Worm (Caenorhabditis elegans) whole organism, L1 larva: ENCODE data around the gene hot-7.

Experiments used
- C16A3.4 ChIP-seq: fragments of 150-350 bp; optimal IDR thresholded peaks from 2 replicates; lab custom pipeline; 2014; ENCODE audit warnings: missing biosample characterization, missing genetic modification characterization
- C34B4.2 ChIP-seq: sonication (generic microtip); optimal IDR thresholded peaks from 2 replicates; lab custom pipeline; 2017; ENCODE audit warnings: mild to moderate bottlenecking, missing genetic modification characterization, missing compliant biosample characterization
- Y116A8C.19 ChIP-seq: sonication (generic microtip); optimal IDR thresholded peaks from 2 replicates; lab custom pipeline; 2016; ENCODE audit warnings: missing compliant biosample characterization, missing genetic modification characterization, borderline replicate concordance
- alr-1 ChIP-seq: fragments of 200-800 bp; sonication (Bioruptor generic); optimal IDR thresholded peaks from 2 replicates; lab custom pipeline; 2018; ENCODE audit warnings: borderline replicate concordance, mild to moderate bottlenecking, missing genetic modification characterization, missing compliant biosample characterization
- ama-1 ChIP-seq: fragments of 150-350 bp; optimal IDR thresholded peaks from 2 replicates; lab custom pipeline; 2014
- ceh-90 ChIP-seq: sonication (generic microtip); optimal IDR thresholded peaks from 2 replicates; lab custom pipeline; 2016; ENCODE audit warnings: missing genetic modification characterization, missing compliant biosample characterization
- ces-1 ChIP-seq: fragments of 150-350 bp; optimal IDR thresholded peaks from 2 replicates; lab custom pipeline; 2014; ENCODE audit warnings: missing biosample characterization, missing genetic modification reagents, missing genetic modification characterization
- efl-1 ChIP-seq, 4 experiments: fragments of 150-350 bp; optimal IDR thresholded peaks in 3 of 4; peaks in 1 of 4; 1 replicate in 1 of 4; 2 replicates in 3 of 4; lab custom pipeline; 2014; ENCODE audit warnings: missing biosample characterization in 2 of 4, missing genetic modification characterization in 2 of 4, missing genetic modification reagents in 2 of 4
- efl-3 ChIP-seq: fragments of 200-800 bp; sonication (Bioruptor generic); optimal IDR thresholded peaks from 2 replicates; lab custom pipeline; 2018; ENCODE audit warnings: mild to moderate bottlenecking, missing genetic modification characterization, missing compliant biosample characterization
- egl-13 ChIP-seq: sonication (generic microtip); optimal IDR thresholded peaks from 2 replicates; lab custom pipeline; 2016; ENCODE audit warnings: missing genotype, missing genetic modification reagents, missing genetic modification characterization, missing compliant biosample characterization
- egl-27 ChIP-seq, 2 experiments: fragments of 150-350 bp in 1 of 2; sonication (generic microtip); optimal IDR thresholded peaks; 3 replicates each; lab custom pipeline; 2017 to 2018; ENCODE audit warnings: missing biosample characterization in 2 of 2, missing genetic modification characterization in 2 of 2, missing genetic modification reagents in 2 of 2
- elt-3 ChIP-seq, 6 experiments: fragments of 150-350 bp in 1 of 6; sonication (generic microtip); optimal IDR thresholded peaks; 2 replicates each; lab custom pipeline; 2017 to 2018; ENCODE audit warnings: missing biosample characterization in 6 of 6, missing genetic modification characterization in 6 of 6, inconsistent platforms in 1 of 6
- ets-5 ChIP-seq: fragments of 200-800 bp; sonication (Bioruptor generic); IDR thresholded peaks from 2 replicates; pipeline ENCODE4 v1.3.6; 2022; ENCODE audit warnings: missing genetic modification characterization, missing compliant biosample characterization
- fkh-10 ChIP-seq: sonication (generic microtip); optimal IDR thresholded peaks from 2 replicates; lab custom pipeline; 2017; ENCODE audit warnings: missing biosample characterization, missing genetic modification reagents, missing genetic modification characterization
- fkh-4 ChIP-seq: sonication (generic microtip); optimal IDR thresholded peaks from 2 replicates; lab custom pipeline; 2016; ENCODE audit warnings: missing compliant biosample characterization, missing genetic modification characterization, borderline replicate concordance
- fkh-8 ChIP-seq: sonication (generic microtip); optimal IDR thresholded peaks from 2 replicates; lab custom pipeline; 2016; ENCODE audit warnings: mild to moderate bottlenecking, missing genetic modification characterization, missing compliant biosample characterization
- grh-1 ChIP-seq: fragments of 200-800 bp; sonication (Bioruptor generic); IDR thresholded peaks from 2 replicates; pipeline ENCODE4 v1.3.6; 2022; ENCODE audit warnings: missing genetic modification reagents, missing genetic modification characterization, missing compliant biosample characterization
- hlh-4 ChIP-seq: sonication (generic microtip); optimal IDR thresholded peaks from 2 replicates; lab custom pipeline; 2016; ENCODE audit warnings: mild to moderate bottlenecking, missing genetic modification characterization, missing compliant biosample characterization
- lin-13 ChIP-seq: fragments of 150-350 bp; optimal IDR thresholded peaks from 2 replicates; lab custom pipeline; 2014; ENCODE audit warnings: missing biosample characterization, missing genetic modification reagents, missing genetic modification characterization
- lin-14 ChIP-seq: fragments of 200-800 bp; sonication (Bioruptor generic); optimal IDR thresholded peaks from 2 replicates; lab custom pipeline; 2018; ENCODE audit warnings: mild to moderate bottlenecking, missing genetic modification characterization, moderate library complexity, missing compliant biosample characterization
- lin-15B ChIP-seq: fragments of 150-350 bp; sonication (generic microtip); optimal IDR thresholded peaks from 3 replicates; lab custom pipeline; 2014; ENCODE audit warnings: missing biosample characterization, missing genetic modification characterization
- lin-35 ChIP-seq, 2 experiments: fragments of 150-350 bp; optimal IDR thresholded peaks; 2 replicates each; lab custom pipeline; 2014; ENCODE audit warnings: missing biosample characterization in 2 of 2, missing genetic modification characterization in 2 of 2, missing genetic modification reagents in 2 of 2
- lsy-2 ChIP-seq, 2 experiments: fragments of 150-350 bp; optimal IDR thresholded peaks; 2 replicates each; lab custom pipeline; 2014; ENCODE audit warnings: missing biosample characterization in 2 of 2, missing genetic modification characterization in 2 of 2
- mab-9 ChIP-seq: fragments of 200-800 bp; sonication (Bioruptor generic); IDR thresholded peaks from 2 replicates; pipeline ENCODE4 v1.3.6; 2022; ENCODE audit warnings: missing genetic modification reagents, missing genetic modification characterization, missing compliant biosample characterization
- mdl-1 ChIP-seq, 2 experiments: fragments of 150-350 bp; optimal IDR thresholded peaks; 2 replicates each; lab custom pipeline; 2014 to 2017; ENCODE audit warnings: missing biosample characterization in 2 of 2, missing genetic modification characterization in 2 of 2, inconsistent platforms in 1 of 2
- mep-1 ChIP-seq: fragments of 150-350 bp; optimal IDR thresholded peaks from 2 replicates; lab custom pipeline; 2014; ENCODE audit warnings: missing biosample characterization, missing genetic modification characterization
- nhr-19 ChIP-seq: fragments of 200-800 bp; sonication (Bioruptor generic); conservative IDR thresholded peaks from 2 replicates; pipeline ENCODE4 v1.3.6; 2022; ENCODE audit warnings: missing genetic modification characterization, missing compliant biosample characterization
- nhr-237 ChIP-seq: fragments of 150-350 bp; optimal IDR thresholded peaks from 2 replicates; lab custom pipeline; 2014; ENCODE audit warnings: missing biosample characterization, missing genetic modification characterization
- nhr-76 ChIP-seq: sonication (generic microtip); optimal IDR thresholded peaks from 2 replicates; lab custom pipeline; 2017; ENCODE audit warnings: missing biosample characterization, missing genetic modification characterization
- nhr-77 ChIP-seq: fragments of 150-350 bp; optimal IDR thresholded peaks from 2 replicates; lab custom pipeline; 2014; ENCODE audit warnings: missing biosample characterization, missing genetic modification characterization
- nhr-90 ChIP-seq: sonication (generic microtip); optimal IDR thresholded peaks from 2 replicates; lab custom pipeline; 2016; ENCODE audit warnings: mild to moderate bottlenecking, missing genetic modification characterization, missing compliant biosample characterization; ENCODE audit not compliant: poor library complexity
- pax-3 ChIP-seq: fragments of 200-800 bp; sonication (Bioruptor generic); optimal IDR thresholded peaks from 2 replicates; lab custom pipeline; 2018; ENCODE audit warnings: mild to moderate bottlenecking, missing genetic modification characterization, moderate library complexity, missing compliant biosample characterization
- pqm-1 ChIP-seq: sonication (generic microtip); optimal IDR thresholded peaks from 3 replicates; lab custom pipeline; 2017; ENCODE audit warnings: missing biosample characterization, missing genetic modification characterization
- rnt-1 ChIP-seq: sonication (generic microtip); optimal IDR thresholded peaks from 2 replicates; lab custom pipeline; 2016; ENCODE audit warnings: mild to moderate bottlenecking, missing genetic modification characterization, moderate library complexity, missing compliant biosample characterization
- snpc-4 ChIP-seq: fragments of 150-350 bp; optimal IDR thresholded peaks from 2 replicates; lab custom pipeline; 2014; ENCODE audit warnings: missing biosample characterization, missing genetic modification characterization
- sox-4 ChIP-seq: sonication (generic microtip); optimal IDR thresholded peaks from 2 replicates; lab custom pipeline; 2016; ENCODE audit warnings: missing genetic modification characterization, missing compliant biosample characterization
- sup-37 ChIP-seq: fragments of 200-800 bp; sonication (Bioruptor generic); optimal IDR thresholded peaks from 2 replicates; lab custom pipeline; 2018; ENCODE audit warnings: mild to moderate bottlenecking, missing genetic modification characterization, missing compliant biosample characterization
- tlp-1 ChIP-seq: fragments of 150-350 bp; optimal IDR thresholded peaks from 2 replicates; lab custom pipeline; 2014; ENCODE audit warnings: missing biosample characterization, missing genetic modification characterization
- unc-130 ChIP-seq: fragments of 150-350 bp; optimal IDR thresholded peaks from 2 replicates; lab custom pipeline; 2017; ENCODE audit warnings: missing biosample characterization, missing genetic modification characterization, inconsistent platforms
- vab-15 ChIP-seq: sonication (generic microtip); optimal IDR thresholded peaks from 2 replicates; lab custom pipeline; 2017; ENCODE audit warnings: missing genotype, mild to moderate bottlenecking, missing genetic modification characterization, missing compliant biosample characterization
- xbp-1 ChIP-seq: sonication (generic microtip); optimal IDR thresholded peaks from 2 replicates; lab custom pipeline; 2016; ENCODE audit warnings: missing genetic modification characterization, missing compliant biosample characterization
- ztf-11 ChIP-seq, 2 experiments: sonication (generic microtip); optimal IDR thresholded peaks; 2 replicates each; lab custom pipeline; 2016 to 2017; ENCODE audit warnings: missing genetic modification characterization in 2 of 2, missing biosample characterization in 1 of 2, missing compliant biosample characterization in 1 of 2
- ztf-4 ChIP-seq: fragments of 150-350 bp; optimal IDR thresholded peaks from 2 replicates; lab custom pipeline; 2014; ENCODE audit warnings: missing biosample characterization, missing genetic modification characterization

The hot-7 gene

DNA sequence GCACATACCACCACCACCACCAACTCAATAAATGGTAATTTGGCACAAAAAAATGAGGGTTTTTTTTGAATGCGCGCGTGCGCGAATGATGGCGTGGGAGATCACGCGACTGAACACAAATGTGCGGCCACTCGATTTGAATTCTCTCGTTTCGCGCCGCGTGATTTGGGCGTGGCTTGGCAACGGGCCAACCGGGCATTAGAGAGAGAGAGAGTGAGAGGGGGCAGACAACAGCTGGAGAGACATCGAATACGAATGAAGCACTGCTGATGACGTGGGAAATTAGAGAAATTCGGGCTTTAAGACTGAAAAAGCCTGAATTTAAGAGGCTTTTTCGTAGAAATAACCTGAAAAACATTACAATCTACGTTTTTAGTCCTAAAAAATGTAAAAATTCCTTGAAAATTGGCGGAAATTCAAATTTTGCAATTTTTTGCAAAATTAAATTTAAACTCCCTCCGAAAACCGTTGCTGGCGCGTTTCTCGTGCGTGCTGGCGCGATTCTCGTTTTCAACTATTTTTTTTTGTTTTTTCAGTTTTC lies 40.3 kb downstream of the hot-7 start (continued):
- TF ChIP-seq elt-3 (tag; optimal IDR thresholded peaks at IDR 0.05; lab: Kevin White, UChicago) (peak in 2 of 6 experiments; percentile 26 to 41), C16A3.4 (peak; percentile 74), alr-1 (no peak), nhr-76 (tag; lab: Kevin White, UChicago) (no peak), unc-130 (tag; lab: Kevin White, UChicago) (peak; percentile 61), mep-1 (tag; lab: Kevin White, UChicago) (peak; percentile 76), snpc-4 (tag; lab: Kevin White, UChicago) (peak; percentile 52), vab-15 (tag; lab: Kevin White, UChicago) (peak; percentile 54), nhr-90 (tag; lab: Kevin White, UChicago) (peak; percentile 95), ets-5 (GFP tag; lab: Robert Waterston, UW) (no peak), lin-13 (GFP tag; lab: Kevin White, UChicago) (peak; percentile 37), grh-1 (GFP tag; lab: Robert Waterston, UW) (peak; percentile 71), nhr-19 (GFP tag; lab: Robert Waterston, UW) (peak; percentile 88), C34B4.2 (tag; lab: Kevin White, UChicago) (no peak), fkh-8 (tag; lab: Kevin White, UChicago) (peak; percentile 96), fkh-4 (tag; lab: Kevin White, UChicago) (peak; percentile 36), efl-1 (optimal IDR thresholded peaks at IDR 0.05; lab: Kevin White, UChicago) (peak; percentile 97), efl-1 (GFP tag; optimal IDR thresholded peaks at IDR 0.05 in 1 of 2; lab: Kevin White, UChicago) (peak; percentile 95 to 100), Y116A8C.19 (tag; lab: Kevin White, UChicago) (no peak), lin-35 (GFP tag; optimal IDR thresholded peaks at IDR 0.05; lab: Kevin White, UChicago) (peak; percentile 96 to 97), mab-9 (GFP tag; lab: Robert Waterston, UW) (peak; percentile 65), tlp-1 (tag; lab: Kevin White, UChicago) (no peak), sup-37 (peak; percentile 72), nhr-237 (tag; lab: Kevin White, UChicago) (peak; percentile 50), mdl-1 (tag; optimal IDR thresholded peaks at IDR 0.05; lab: Kevin White, UChicago) (peak; percentile 8 to 89), efl-3 (GFP tag; lab: Kevin White, UChicago) (peak; percentile 60), ztf-4 (tag; lab: Kevin White, UChicago) (peak; percentile 87), pax-3 (tag; lab: Kevin White, UChicago) (peak; percentile 92), ama-1 (lab: Kevin White, UChicago) (peak; percentile 85), egl-13 (peak; percentile 93), ceh-90 (tag; lab: Kevin White, UChicago) (peak; percentile 64), hlh-4 (no peak)

DNA sequence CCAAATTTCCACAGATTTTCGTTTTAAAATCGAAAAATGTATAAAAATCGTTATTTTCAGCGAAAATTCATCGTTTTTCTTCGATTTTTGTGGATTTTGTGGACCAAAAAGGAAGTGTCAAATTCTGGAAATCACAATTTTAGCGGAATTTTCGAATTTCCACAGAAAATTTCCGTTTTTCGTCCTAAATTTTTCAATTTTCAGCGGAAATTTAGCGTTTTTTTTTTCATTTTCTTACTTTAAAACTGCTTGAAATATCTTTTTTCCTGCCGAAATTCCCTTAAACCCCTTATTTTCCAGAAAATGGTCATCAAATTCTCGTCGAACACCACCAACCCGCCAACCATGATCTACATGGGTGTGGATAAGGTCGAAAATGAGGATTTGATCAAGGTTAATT lies 40.8 kb downstream of the hot-7 start, which contains the start of gene Y54G11A.2:
Gene Y54G11A.2 (plus strand): TSS at position 301 of the 400 bp plus-strand sequence.
- TF ChIP-seq nhr-77 (tag; lab: Kevin White, UChicago) (no peak), C34B4.2 (tag; lab: Kevin White, UChicago) (no peak), egl-27 (tag; optimal IDR thresholded peaks at IDR 0.05; lab: Kevin White, UChicago) (no peak), sox-4 (tag; lab: Kevin White, UChicago) (no peak), pqm-1 (tag; lab: Kevin White, UChicago) (no peak), lin-14 (GFP tag; lab: Kevin White, UChicago) (no peak), snpc-4 (tag; lab: Kevin White, UChicago) (no peak), mep-1 (tag; lab: Kevin White, UChicago) (no peak), hlh-4 (no peak), lsy-2 (tag; optimal IDR thresholded peaks at IDR 0.05; lab: Kevin White, UChicago) (no peak), lin-15B (tag; lab: Kevin White, UChicago) (no peak), nhr-90 (tag; lab: Kevin White, UChicago) (no peak), ama-1 (lab: Kevin White, UChicago) (no peak), rnt-1 (tag; lab: Kevin White, UChicago) (no peak), xbp-1 (no peak), egl-13 (no peak), fkh-10 (no peak), ztf-11 (tag; optimal IDR thresholded peaks at IDR 0.05; lab: Kevin White, UChicago) (no peak), ces-1 (no peak)
